Worm (Caenorhabditis elegans) whole organism, midembryonic: ENCODE results near the gene T06E4.7.

Experiments
- T22C8.4 ChIP-seq: fragments of 200-800 bp; sonication (Bioruptor generic); IDR thresholded peaks from 2 replicates; pipeline ENCODE4 v1.3.6; 2022; ENCODE audit warnings: missing genetic modification characterization, missing compliant biosample characterization
- cog-1 ChIP-seq: sonication (generic microtip); optimal IDR thresholded peaks from 2 replicates; lab custom pipeline; 2016; ENCODE audit warnings: missing genetic modification characterization, missing compliant biosample characterization
- flt-1 ChIP-seq: fragments of 200-800 bp; sonication (Bioruptor generic); IDR thresholded peaks from 2 replicates; pipeline ENCODE4 v1.3.6; 2022; ENCODE audit warnings: missing genetic modification characterization, missing compliant biosample characterization
- ref-1 ChIP-seq: fragments of 200-800 bp; sonication (Bioruptor generic); conservative IDR thresholded peaks from 2 replicates; pipeline ENCODE4 v1.3.6; 2022; ENCODE audit warnings: missing genetic modification reagents, missing genetic modification characterization, missing compliant biosample characterization

- TF ChIP-seq T22C8.4 (no peak), cog-1 (tag; lab: Kevin White, UChicago) (no peak), ref-1 (no peak), flt-1 (GFP tag; lab: Robert Waterston, UW) (no peak)
Observed at ce11 chrV:9587619-9588018, 38.6 kb upstream of the T06E4.7 start.
